Fruit fly (Drosophila melanogaster) whole organism, adult: ENCODE results near the gene Tis11.
A peak's percentile ranks its signal among the peaks of the same experiment; 100 is the strongest.

Experiments used
- CG11617 ChIP-seq: fragments of 200-800 bp; sonication (Bioruptor generic); optimal IDR thresholded peaks from 2 replicates; lab custom pipeline; 2017; ENCODE audit warnings: mild to moderate bottlenecking, missing biosample characterization, missing genetic modification reagents, missing genetic modification characterization
- CG12768 ChIP-seq: fragments of 200-800 bp; sonication (Bioruptor generic); optimal IDR thresholded peaks from 2 replicates; lab custom pipeline; 2017; ENCODE audit warnings: missing biosample characterization, missing genetic modification characterization, mild to moderate bottlenecking, moderate library complexity, missing genetic modification reagents
- CG14711 ChIP-seq: fragments of 200-800 bp; sonication (Bioruptor generic); optimal IDR thresholded peaks from 2 replicates; lab custom pipeline; 2018; ENCODE audit warnings: missing biosample characterization, mild to moderate bottlenecking, missing genetic modification characterization, moderate library complexity
- CG1620 ChIP-seq: fragments of 200-800 bp; sonication (Bioruptor generic); optimal IDR thresholded peaks from 2 replicates; lab custom pipeline; 2016; ENCODE audit warnings: missing biosample characterization, missing genetic modification characterization
- CG33017 ChIP-seq: fragments of 200-800 bp; sonication (Bioruptor generic); optimal IDR thresholded peaks from 2 replicates; lab custom pipeline; 2018; ENCODE audit warnings: missing biosample characterization, mild to moderate bottlenecking, missing genetic modification characterization, moderate library complexity
- CG5204 ChIP-seq: fragments of 200-800 bp; sonication (Bioruptor generic); optimal IDR thresholded peaks from 2 replicates; lab custom pipeline; 2016; ENCODE audit warnings: missing biosample characterization, missing genetic modification characterization
- CG7045 ChIP-seq: fragments of 200-800 bp; sonication (Bioruptor generic); optimal IDR thresholded peaks from 2 replicates; lab custom pipeline; 2017; ENCODE audit warnings: missing biosample characterization, mild to moderate bottlenecking, missing genetic modification characterization
- CG7101 ChIP-seq: fragments of 200-800 bp; sonication (Bioruptor generic); optimal IDR thresholded peaks from 2 replicates; lab custom pipeline; 2018; ENCODE audit warnings: missing biosample characterization, mild to moderate bottlenecking, missing genetic modification characterization, moderate library complexity
- Clk ChIP-seq: fragments of 200-800 bp; sonication (Bioruptor generic); optimal IDR thresholded peaks from 2 replicates; lab custom pipeline; 2017; ENCODE audit warnings: missing biosample characterization, missing genetic modification characterization
- Crg-1 ChIP-seq: fragments of 200-800 bp; sonication (Bioruptor generic); optimal IDR thresholded peaks from 2 replicates; lab custom pipeline; 2016; ENCODE audit warnings: missing biosample characterization, missing genetic modification characterization
- Hr96 ChIP-seq: fragments of 200-800 bp; sonication (Bioruptor generic); optimal IDR thresholded peaks from 2 replicates; lab custom pipeline; 2016; ENCODE audit warnings: missing biosample characterization, missing genetic modification characterization
- Mnt ChIP-seq: fragments of 200-800 bp; sonication (Bioruptor generic); optimal IDR thresholded peaks from 2 replicates; lab custom pipeline; 2016; ENCODE audit warnings: missing biosample characterization, mild to moderate bottlenecking, missing genetic modification characterization
- bab1 ChIP-seq: fragments of 200-800 bp; sonication (Bioruptor generic); optimal IDR thresholded peaks from 3 replicates; lab custom pipeline; 2019; ENCODE audit warnings: missing biosample characterization, mild to moderate bottlenecking, missing genetic modification characterization, moderate library complexity
- cic ChIP-seq: fragments of 200-800 bp; sonication (Bioruptor generic); optimal IDR thresholded peaks from 2 replicates; lab custom pipeline; 2017; ENCODE audit warnings: missing biosample characterization, mild to moderate bottlenecking, missing genetic modification characterization, moderate library complexity
- cnc ChIP-seq, 2 experiments: fragments of >200 bp; optimal IDR thresholded peaks; 2 replicates each; lab custom pipeline; 2017
- kay ChIP-seq: fragments of 200-800 bp; sonication (Bioruptor generic); peaks from one replicate; lab custom pipeline; 2016; ENCODE audit warnings: missing biosample characterization, missing genetic modification characterization, borderline replicate concordance
- ovo ChIP-seq: fragments of 200-800 bp; sonication (Bioruptor generic); optimal IDR thresholded peaks from 2 replicates; lab custom pipeline; 2016; ENCODE audit warnings: missing biosample characterization, missing genetic modification characterization
- pad ChIP-seq: fragments of 200-800 bp; sonication (Bioruptor generic); optimal IDR thresholded peaks from 3 replicates; lab custom pipeline; 2017; ENCODE audit warnings: missing biosample characterization, missing genetic modification characterization, mild to moderate bottlenecking, moderate library complexity, missing genetic modification reagents
- tj ChIP-seq: fragments of 200-800 bp; sonication (Bioruptor generic); optimal IDR thresholded peaks from 3 replicates; lab custom pipeline; 2017; ENCODE audit warnings: missing biosample characterization, mild to moderate bottlenecking, missing genetic modification characterization, moderate library complexity
- toe ChIP-seq: fragments of 200-800 bp; sonication (Bioruptor generic); optimal IDR thresholded peaks from 2 replicates; lab custom pipeline; 2016; ENCODE audit warnings: missing biosample characterization, missing genetic modification characterization

The Tis11 gene

dm6 chrX:12662679-12663463 lies 3.7 kb downstream of the Tis11 start:
- TF ChIP-seq CG14711: peak; percentile 82
- TF ChIP-seq CG33017: peak; percentile 39
- no peak for TF ChIP-seq Clk (GFP tag; lab: Kevin White, UChicago)
- TF ChIP-seq CG7101 (tag; lab: Kevin White, UChicago): peak; percentile 84
- no peak for TF ChIP-seq CG12768 (GFP tag; lab: Kevin White, UChicago)
- peak; percentile 74 for TF ChIP-seq pad (GFP tag; lab: Kevin White, UChicago)
- no peak for TF ChIP-seq CG1620 (GFP tag; lab: Kevin White, UChicago)
- TF ChIP-seq cic (GFP tag; lab: Kevin White, UChicago): no peak
- peak; percentile 99 for TF ChIP-seq tj (GFP tag; lab: Kevin White, UChicago)
- TF ChIP-seq Crg-1: peak; percentile 45
- TF ChIP-seq kay (GFP tag; lab: Kevin White, UChicago): no peak
- TF ChIP-seq Hr96 (GFP tag; lab: Kevin White, UChicago): no peak
- no peak for TF ChIP-seq toe (GFP tag; lab: Kevin White, UChicago)
- TF ChIP-seq Mnt (GFP tag; lab: Kevin White, UChicago): peak; percentile 15
- peak; percentile 11 for TF ChIP-seq ovo (GFP tag; lab: Kevin White, UChicago)
- TF ChIP-seq bab1 (GFP tag; lab: Kevin White, UChicago): peak; percentile 96
- TF ChIP-seq CG7045 (GFP tag; lab: Kevin White, UChicago): no peak
- TF ChIP-seq CG11617 (GFP tag; lab: Kevin White, UChicago): peak; percentile 61
- no peak for TF ChIP-seq CG5204
- no peak for TF ChIP-seq cnc (optimal IDR thresholded peaks at IDR 0.05; lab: Kevin White, UChicago)

- peak; percentile 66 for TF ChIP-seq tj (GFP tag; lab: Kevin White, UChicago)
- peak; percentile 61 for TF ChIP-seq pad (GFP tag; lab: Kevin White, UChicago)
- TF ChIP-seq CG12768 (GFP tag; lab: Kevin White, UChicago): no peak
- no peak for TF ChIP-seq Clk (GFP tag; lab: Kevin White, UChicago)
Measured at dm6 chrX:12663464-12663938, 4.3 kb downstream of the Tis11 start.

dm6 chrX:12664117-12664783 lies 5.0 kb downstream of the Tis11 start:
- peak; percentile 7 for TF ChIP-seq tj (GFP tag; lab: Kevin White, UChicago)
- TF ChIP-seq cic (GFP tag; lab: Kevin White, UChicago): no peak

dm6 chrX:12665112-12665795 lies 6.0 kb downstream of the Tis11 start:
- no peak for TF ChIP-seq cnc (optimal IDR thresholded peaks at IDR 0.05; lab: Kevin White, UChicago)
- TF ChIP-seq ovo (GFP tag; lab: Kevin White, UChicago): peak; percentile 80
- peak; percentile 90 for TF ChIP-seq CG11617 (GFP tag; lab: Kevin White, UChicago)
- TF ChIP-seq CG12768 (GFP tag; lab: Kevin White, UChicago): peak; percentile 85
- TF ChIP-seq CG5204: peak; percentile 76
- peak; percentile 71 for TF ChIP-seq CG1620 (GFP tag; lab: Kevin White, UChicago)
- peak; percentile 87 for TF ChIP-seq CG33017
- TF ChIP-seq CG7045 (GFP tag; lab: Kevin White, UChicago): peak; percentile 77
- TF ChIP-seq Crg-1: peak; percentile 81
- no peak for TF ChIP-seq tj (GFP tag; lab: Kevin White, UChicago)
- TF ChIP-seq toe (GFP tag; lab: Kevin White, UChicago): peak; percentile 25
- TF ChIP-seq Mnt (GFP tag; lab: Kevin White, UChicago): peak; percentile 79
- TF ChIP-seq bab1 (GFP tag; lab: Kevin White, UChicago): peak; percentile 76
- peak; percentile 93 for TF ChIP-seq pad (GFP tag; lab: Kevin White, UChicago)
- peak; percentile 84 for TF ChIP-seq cic (GFP tag; lab: Kevin White, UChicago)
- peak; percentile 65 for TF ChIP-seq Hr96 (GFP tag; lab: Kevin White, UChicago)
- peak; percentile 88 for TF ChIP-seq CG14711
- TF ChIP-seq CG7101 (tag; lab: Kevin White, UChicago): peak; percentile 95
- TF ChIP-seq kay (GFP tag; lab: Kevin White, UChicago): peak; percentile 37
- peak; percentile 51 for TF ChIP-seq Clk (GFP tag; lab: Kevin White, UChicago)

- TF ChIP-seq CG14711 (no peak), tj (GFP tag; lab: Kevin White, UChicago) (peak; percentile 97), Mnt (GFP tag; lab: Kevin White, UChicago) (no peak), bab1 (GFP tag; lab: Kevin White, UChicago) (peak; percentile 13), CG5204 (no peak), Hr96 (GFP tag; lab: Kevin White, UChicago) (no peak), Crg-1 (no peak), CG11617 (GFP tag; lab: Kevin White, UChicago) (no peak), ovo (GFP tag; lab: Kevin White, UChicago) (no peak), kay (GFP tag; lab: Kevin White, UChicago) (no peak), cnc (optimal IDR thresholded peaks at IDR 0.05; lab: Kevin White, UChicago) (no peak)
Measured at dm6 chrX:12665796-12666338, 6.7 kb downstream of the Tis11 start.
